Fruit fly (Drosophila melanogaster) whole organism, embryonic: Measurements from ENCODE around the gene Sbp2.

ENCODE experiments used
- B-H2 ChIP-seq: fragments of 200-800 bp; sonication (Bioruptor generic); optimal IDR thresholded peaks from 2 replicates; lab custom pipeline; 2018; ENCODE audit warnings: missing biosample characterization, mild to moderate bottlenecking, missing genetic modification characterization
- CG10321 ChIP-seq: fragments of 200-800 bp; sonication (Bioruptor generic); IDR thresholded peaks from 2 replicates; pipeline ENCODE4 v1.3.6; 2022; ENCODE audit warnings: missing biosample characterization, missing genetic modification characterization
- CG11560 ChIP-seq: fragments of 200-800 bp; sonication (Bioruptor generic); IDR thresholded peaks from 3 replicates; pipeline ENCODE4 v1.3.6; 2022; ENCODE audit warnings: missing biosample characterization, missing genetic modification characterization
- CG12769 ChIP-seq: fragments of 200-800 bp; sonication (Bioruptor generic); optimal IDR thresholded peaks from 2 replicates; lab custom pipeline; 2019; ENCODE audit warnings: missing biosample characterization, mild to moderate bottlenecking, missing genetic modification characterization, moderate library complexity
- CG13296 ChIP-seq: fragments of 200-800 bp; sonication (Bioruptor generic); optimal IDR thresholded peaks from 3 replicates; lab custom pipeline; 2018; ENCODE audit warnings: missing biosample characterization, mild to moderate bottlenecking, missing genetic modification characterization
- CG13624 ChIP-seq: fragments of 200-800 bp; sonication (Bioruptor generic); optimal IDR thresholded peaks from 2 replicates; lab custom pipeline; 2016; ENCODE audit warnings: missing biosample characterization, missing genetic modification characterization
- CG13894 ChIP-seq: fragments of 200-800 bp; sonication (Bioruptor generic); optimal IDR thresholded peaks from 3 replicates; lab custom pipeline; 2018; ENCODE audit warnings: missing biosample characterization, mild to moderate bottlenecking, missing genetic modification characterization, moderate library complexity
- CG15479 ChIP-seq: fragments of 200-800 bp; sonication (Bioruptor generic); optimal IDR thresholded peaks from 3 replicates; lab custom pipeline; 2019; ENCODE audit warnings: missing biosample characterization, mild to moderate bottlenecking, missing genetic modification characterization, moderate library complexity
- CG17328 ChIP-seq: fragments of 200-800 bp; sonication (Bioruptor generic); IDR thresholded peaks from 2 replicates; pipeline ENCODE4 v1.3.6; 2022; ENCODE audit warnings: missing biosample characterization, missing genetic modification characterization
- CG17802 ChIP-seq: fragments of 200-800 bp; sonication (Bioruptor generic); optimal IDR thresholded peaks from 2 replicates; lab custom pipeline; 2018; ENCODE audit warnings: missing biosample characterization, mild to moderate bottlenecking, missing genetic modification characterization, moderate library complexity
- CG2199 ChIP-seq: fragments of 200-800 bp; sonication (Bioruptor generic); IDR thresholded peaks from 3 replicates; pipeline ENCODE4 v1.3.6; 2022; ENCODE audit warnings: missing biosample characterization, missing genetic modification characterization
- CG2889 ChIP-seq: fragments of 200-800 bp; sonication (Bioruptor generic); IDR thresholded peaks from 3 replicates; pipeline ENCODE4 v1.3.6; 2022; ENCODE audit warnings: missing biosample characterization, missing genetic modification characterization
- CG3065 ChIP-seq: fragments of 200-800 bp; sonication (Bioruptor generic); optimal IDR thresholded peaks from 2 replicates; lab custom pipeline; 2016; ENCODE audit warnings: missing biosample characterization, missing genetic modification characterization
- CG31224 ChIP-seq: fragments of 200-800 bp; sonication (Bioruptor generic); IDR thresholded peaks from 2 replicates; pipeline ENCODE4 v1.3.6; 2022; ENCODE audit warnings: missing biosample characterization, missing genetic modification characterization
- CG31441 ChIP-seq: fragments of 200-800 bp; sonication (Bioruptor generic); IDR thresholded peaks from 2 replicates; pipeline ENCODE4 v1.3.6; 2022; ENCODE audit warnings: missing biosample characterization, missing genetic modification characterization
- CG3995 ChIP-seq: fragments of 200-800 bp; sonication (Bioruptor generic); optimal IDR thresholded peaks from 3 replicates; lab custom pipeline; 2016; ENCODE audit warnings: missing biosample characterization, missing genetic modification characterization
- CG4282 ChIP-seq: fragments of 200-800 bp; sonication (Bioruptor generic); optimal IDR thresholded peaks from 2 replicates; lab custom pipeline; 2016; ENCODE audit warnings: missing biosample characterization, missing genetic modification characterization
- CG4360 ChIP-seq: fragments of 200-800 bp; sonication (Bioruptor generic); IDR thresholded peaks from 2 replicates; pipeline ENCODE4 v1.3.6; 2022; ENCODE audit warnings: missing biosample characterization, missing genetic modification characterization
- CG4424 ChIP-seq: fragments of 200-800 bp; sonication (Bioruptor generic); optimal IDR thresholded peaks from 3 replicates; lab custom pipeline; 2016; ENCODE audit warnings: missing biosample characterization, missing genetic modification characterization
- CG4730 ChIP-seq: fragments of 200-800 bp; sonication (Bioruptor generic); IDR thresholded peaks from 2 replicates; pipeline ENCODE4 v1.3.6; 2022; ENCODE audit warnings: missing biosample characterization, missing genetic modification characterization
- CG8089 ChIP-seq: fragments of 200-800 bp; sonication (Bioruptor generic); optimal IDR thresholded peaks from 3 replicates; lab custom pipeline; 2016; ENCODE audit warnings: missing biosample characterization, missing genetic modification characterization
- CG9215 ChIP-seq: fragments of 200-800 bp; sonication (Bioruptor generic); IDR thresholded peaks from 2 replicates; pipeline ENCODE4 v1.3.6; 2022; ENCODE audit warnings: missing biosample characterization, missing genetic modification characterization
- CG9876 ChIP-seq: fragments of 200-800 bp; sonication (Bioruptor generic); optimal IDR thresholded peaks from 2 replicates; lab custom pipeline; 2016; ENCODE audit warnings: missing biosample characterization, missing genetic modification characterization
- D ChIP-seq, 2 experiments: fragments of 200-800 bp in 1 of 2; fragments of >200 bp in 1 of 2; sonication (Bioruptor generic) in 1 of 2; optimal IDR thresholded peaks; 2 replicates in 1 of 2; 3 replicates in 1 of 2; lab custom pipeline; 2017; ENCODE audit warnings: mild to moderate bottlenecking in 1 of 2, missing biosample characterization in 1 of 2, missing genetic modification characterization in 1 of 2, missing genetic modification reagents in 1 of 2
- Dp ChIP-seq: fragments of 200-800 bp; sonication (Bioruptor generic); optimal IDR thresholded peaks from 2 replicates; lab custom pipeline; 2018; ENCODE audit warnings: missing biosample characterization, mild to moderate bottlenecking, missing genetic modification characterization, moderate library complexity
- E2f2 ChIP-seq: fragments of 200-800 bp; sonication (Bioruptor generic); IDR thresholded peaks from 2 replicates; pipeline ENCODE4 v1.3.6; 2022; ENCODE audit warnings: missing biosample characterization, missing genetic modification characterization
- ERR ChIP-seq: fragments of 200-800 bp; sonication (Bioruptor generic); optimal IDR thresholded peaks from 2 replicates; lab custom pipeline; 2016; ENCODE audit warnings: missing biosample characterization, missing genetic modification characterization
- Elba2 ChIP-seq: fragments of 200-800 bp; sonication (Bioruptor generic); optimal IDR thresholded peaks from 3 replicates; lab custom pipeline; 2016; ENCODE audit warnings: missing biosample characterization, missing genetic modification characterization
- GATAe ChIP-seq: fragments of 200-800 bp; sonication (Bioruptor generic); conservative IDR thresholded peaks from 2 replicates; pipeline ENCODE4 v1.3.6; 2022; ENCODE audit warnings: missing biosample characterization, missing genetic modification characterization
- HmgD ChIP-seq: fragments of 200-800 bp; sonication (Bioruptor generic); optimal IDR thresholded peaks from 3 replicates; lab custom pipeline; 2016; ENCODE audit warnings: missing biosample characterization, missing genetic modification characterization
- Hmx ChIP-seq: fragments of 200-800 bp; sonication (Bioruptor generic); optimal IDR thresholded peaks from 2 replicates; lab custom pipeline; 2016; ENCODE audit warnings: missing biosample characterization, missing genetic modification characterization
- MBD-R2 ChIP-seq: fragments of 200-800 bp; sonication (Bioruptor generic); IDR thresholded peaks from 2 replicates; pipeline ENCODE4 v1.3.6; 2022; ENCODE audit warnings: missing biosample characterization, missing genetic modification characterization
- NC2β ChIP-seq: fragments of 200-800 bp; sonication (Bioruptor generic); optimal IDR thresholded peaks from 2 replicates; lab custom pipeline; 2016; ENCODE audit warnings: missing biosample characterization, missing genetic modification characterization
- NfI ChIP-seq: fragments of 200-800 bp; sonication (Bioruptor generic); optimal IDR thresholded peaks from 3 replicates; lab custom pipeline; 2018; ENCODE audit warnings: missing biosample characterization, mild to moderate bottlenecking, missing genetic modification characterization, moderate library complexity
- Optix ChIP-seq: fragments of 200-800 bp; sonication (Bioruptor generic); IDR thresholded peaks from 3 replicates; pipeline ENCODE4 v1.3.6; 2022; ENCODE audit warnings: missing biosample characterization, missing genetic modification characterization
- Rfx ChIP-seq: fragments of 200-800 bp; sonication (Bioruptor generic); IDR thresholded peaks from 2 replicates; pipeline ENCODE4 v1.3.6; 2022; ENCODE audit warnings: missing biosample characterization, missing genetic modification characterization
- Vsx1 ChIP-seq: fragments of 200-800 bp; sonication (Bioruptor generic); optimal IDR thresholded peaks from 2 replicates; lab custom pipeline; 2017; ENCODE audit warnings: missing biosample characterization, mild to moderate bottlenecking, missing genetic modification characterization, missing genetic modification reagents
- az2 ChIP-seq: fragments of 200-800 bp; sonication (Bioruptor generic); optimal IDR thresholded peaks from 3 replicates; lab custom pipeline; 2016; ENCODE audit warnings: missing biosample characterization, missing genetic modification characterization
- danr ChIP-seq: fragments of 200-800 bp; sonication (Bioruptor generic); IDR thresholded peaks from 2 replicates; pipeline ENCODE4 v1.3.6; 2022; ENCODE audit warnings: missing biosample characterization, missing genetic modification characterization
- emc ChIP-seq: fragments of 200-800 bp; sonication (Bioruptor generic); optimal IDR thresholded peaks from 2 replicates; lab custom pipeline; 2016; ENCODE audit warnings: missing biosample characterization, missing genetic modification characterization
- eve ChIP-seq, 2 experiments: fragments of >200 bp; optimal IDR thresholded peaks; 2 replicates each; lab custom pipeline; 2017; ENCODE audit warnings: missing biosample characterization in 2 of 2, missing genetic modification characterization in 2 of 2
- fd3F ChIP-seq: fragments of 200-800 bp; sonication (Bioruptor generic); optimal IDR thresholded peaks from 2 replicates; lab custom pipeline; 2018; ENCODE audit warnings: missing biosample characterization, mild to moderate bottlenecking, missing genetic modification characterization, moderate library complexity
- gem ChIP-seq: fragments of 200-800 bp; sonication (Bioruptor generic); optimal IDR thresholded peaks from 2 replicates; lab custom pipeline; 2019; ENCODE audit warnings: missing biosample characterization, mild to moderate bottlenecking, missing genetic modification characterization, moderate library complexity
- her ChIP-seq: fragments of 200-800 bp; sonication (Bioruptor generic); optimal IDR thresholded peaks from 2 replicates; lab custom pipeline; 2016; ENCODE audit warnings: missing biosample characterization, missing genetic modification characterization
- klu ChIP-seq: fragments of 200-800 bp; sonication (Bioruptor generic); IDR thresholded peaks from 2 replicates; pipeline ENCODE4 v1.3.6; 2022; ENCODE audit warnings: missing biosample characterization, missing genetic modification characterization
- pan ChIP-seq, 4 experiments: fragments of >200 bp in 3 of 4; fragments of 200-800 bp in 1 of 4; sonication (Bioruptor generic) in 1 of 4; optimal IDR thresholded peaks in 3 of 4; IDR thresholded peaks in 1 of 4; 2 replicates each; pipeline versions ENCODE4 v1.3.6 to Lab custom; 2017 to 2022; ENCODE audit warnings: missing biosample characterization in 2 of 4, missing genetic modification characterization in 2 of 4, mixed read lengths in 1 of 4
- phol ChIP-seq: fragments of 200-800 bp; sonication (Bioruptor generic); optimal IDR thresholded peaks from 3 replicates; lab custom pipeline; 2018; ENCODE audit warnings: missing biosample characterization, mild to moderate bottlenecking, missing genetic modification characterization, moderate library complexity
- ttk ChIP-seq: fragments of 200-800 bp; sonication (Bioruptor generic); IDR thresholded peaks from 2 replicates; pipeline ENCODE4 v2.1.2; 2022; ENCODE audit warnings: missing biosample characterization, missing genetic modification characterization
- yki ChIP-seq: fragments of >200 bp; optimal IDR thresholded peaks from 3 replicates; lab custom pipeline; 2018

Sbp2 gene

DNA sequence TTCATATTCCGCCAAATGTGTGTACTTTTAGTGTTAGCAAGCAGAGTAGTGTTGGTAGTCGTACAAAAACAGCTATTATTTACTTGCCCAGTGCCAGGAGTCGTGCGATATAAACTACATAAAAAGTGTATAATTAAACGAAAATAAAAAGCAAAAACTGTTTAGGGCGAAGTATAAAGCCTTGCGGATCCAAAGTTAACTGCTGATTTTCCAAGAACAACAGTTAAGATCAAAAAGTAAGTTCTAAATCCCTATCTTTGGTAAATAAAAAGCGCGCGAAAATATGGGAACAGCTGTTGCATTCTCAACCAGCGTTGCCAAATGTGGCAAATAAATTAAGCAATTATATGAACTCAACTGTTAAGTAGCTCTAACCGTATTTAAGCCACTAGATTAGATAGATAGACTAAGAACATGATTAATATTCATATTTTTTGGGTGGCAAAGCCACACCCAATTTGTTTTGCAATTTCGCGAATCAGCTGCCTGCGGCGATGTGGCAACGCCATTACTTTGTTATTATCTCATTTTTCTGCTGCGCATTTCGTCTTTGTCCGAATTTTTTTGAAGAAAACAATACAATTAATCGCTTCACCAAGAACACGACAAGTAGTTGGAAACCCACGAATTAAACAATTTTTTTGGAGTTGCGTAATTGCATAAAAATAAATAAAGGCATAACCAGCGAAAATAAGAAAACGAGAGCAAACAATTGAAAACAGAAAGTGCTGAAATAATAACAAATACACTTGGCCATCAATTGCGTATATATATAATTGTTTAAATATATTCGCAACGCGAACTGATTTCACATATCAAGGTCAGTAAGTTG lies 36.5 kb downstream of the Sbp2 start, which contains the start of the genes Prim1 and CG7083 (continued):
- peak; percentile 64 for TF ChIP-seq CG4424 (GFP tag; lab: Kevin White, UChicago)
- no peak for TF ChIP-seq CG10321 (GFP tag; lab: Robert Waterston, UW)
- TF ChIP-seq gem (tag; lab: Kevin White, UChicago) = peak; percentile 71
- peak; percentile 33 for TF ChIP-seq CG15479
- TF ChIP-seq CG2889 (GFP tag; lab: Robert Waterston, UW) = no peak
- TF ChIP-seq CG31441 = no peak; the same call in 1 of the 2 replicates
- peak; percentile 26 for TF ChIP-seq HmgD (GFP tag; lab: Kevin White, UChicago)
- no peak for TF ChIP-seq CG4730 (GFP tag; lab: Robert Waterston, UW)
- no peak for TF ChIP-seq CG4282 (GFP tag; lab: Kevin White, UChicago)
- TF ChIP-seq CG13894 = no peak
- TF ChIP-seq CG11560 = no peak
- peak; percentile 51 for TF ChIP-seq Rfx (GFP tag; lab: Robert Waterston, UW)
- peak; percentile 52 for TF ChIP-seq CG17328
- no peak for TF ChIP-seq CG12769 (tag; lab: Kevin White, UChicago)
- peak; percentile 81 for TF ChIP-seq Dp
- TF ChIP-seq CG2199 (GFP tag; lab: Robert Waterston, UW) = no peak
- TF ChIP-seq emc = peak; percentile 6
- TF ChIP-seq Vsx1 (GFP tag; lab: Kevin White, UChicago) = peak; percentile 30
- 0 out of 2 replicates have a peak, but pooled peaks have one; percentile 19 for TF ChIP-seq ttk
- TF ChIP-seq klu (GFP tag; lab: Robert Waterston, UW) = no peak
- no peak for TF ChIP-seq CG8089 (GFP tag; lab: Kevin White, UChicago)
- TF ChIP-seq CG9215 (GFP tag; lab: Robert Waterston, UW) = peak; percentile 27; the same call in 1 of the 2 replicates
- no peak for TF ChIP-seq D (optimal IDR thresholded peaks at IDR 0.05; lab: Kevin White, UChicago)
- peak; percentile 17 for TF ChIP-seq D (GFP tag; optimal IDR thresholded peaks at IDR 0.05; lab: Kevin White, UChicago)
- TF ChIP-seq phol (tag; lab: Kevin White, UChicago) = peak; percentile 68
- TF ChIP-seq CG3065 (GFP tag; lab: Kevin White, UChicago) = no peak
- peak; percentile 48 for TF ChIP-seq ERR (GFP tag; lab: Kevin White, UChicago)
- peak; percentile 63 for TF ChIP-seq az2
- TF ChIP-seq CG9876 (GFP tag; lab: Kevin White, UChicago) = peak; percentile 18
- no peak for TF ChIP-seq Optix
- no peak for TF ChIP-seq danr (GFP tag; lab: Robert Waterston, UW)
- no peak for TF ChIP-seq pan (optimal IDR thresholded peaks at IDR 0.05; lab: Kevin White, UChicago)
- peak in 1 of 2 experiments; percentile 64 for TF ChIP-seq pan (GFP tag; optimal IDR thresholded peaks at IDR 0.05 in 1 of 2, IDR thresholded peaks at IDR 0.05 in 1 of 2)
- TF ChIP-seq CG17802 = no peak
- TF ChIP-seq her = peak; percentile 61
- no peak for TF ChIP-seq CG3995 (GFP tag; lab: Kevin White, UChicago)
- TF ChIP-seq Elba2 (GFP tag; lab: Kevin White, UChicago) = peak; percentile 12
- peak; percentile 53 for TF ChIP-seq CG13296
- TF ChIP-seq NfI (GFP tag; lab: Kevin White, UChicago) = peak; percentile 60
- TF ChIP-seq NC2β (GFP tag; lab: Kevin White, UChicago) = peak; percentile 46
- peak; percentile 18; the same call in 1 of the 2 replicates for TF ChIP-seq CG31224
- peak; percentile 97 for TF ChIP-seq CG13624 (GFP tag; lab: Kevin White, UChicago)
- no peak for TF ChIP-seq eve (GFP tag; optimal IDR thresholded peaks at IDR 0.05; lab: Kevin White, UChicago)
- no peak; the same call in 1 of the 2 replicates for TF ChIP-seq GATAe (GFP tag; lab: Robert Waterston, UW)
- TF ChIP-seq Hmx (GFP tag; lab: Kevin White, UChicago) = no peak
- no peak for TF ChIP-seq yki (lab: Kevin White, UChicago)
- peak; percentile 67 for TF ChIP-seq MBD-R2 (GFP tag; lab: Robert Waterston, UW)
- TF ChIP-seq B-H2 (GFP tag; lab: Kevin White, UChicago) = peak; percentile 55
- peak; percentile 82 for TF ChIP-seq E2f2 (GFP tag; lab: Robert Waterston, UW)
- TF ChIP-seq CG4360 (GFP tag; lab: Robert Waterston, UW) = no peak
- TF ChIP-seq fd3F = no peak
